Worm (Caenorhabditis elegans) whole organism, mixed stage, embryonic: ENCODE data around the gene B0563.18.

Experiments used
- ces-1 ChIP-seq: fragments of 150-350 bp; optimal IDR thresholded peaks from 2 replicates; lab custom pipeline; 2014; ENCODE audit warnings: missing biosample characterization, missing genetic modification reagents, missing genetic modification characterization
- elt-1 ChIP-seq: sonication (generic microtip); optimal IDR thresholded peaks from 2 replicates; lab custom pipeline; 2017; ENCODE audit warnings: missing genetic modification characterization, mild to moderate bottlenecking, missing compliant biosample characterization, antibody characterized with exemption, moderate library complexity, borderline replicate concordance; ENCODE audit not compliant: insufficient read depth
- mep-1 ChIP-seq: fragments of 150-350 bp; optimal IDR thresholded peaks from 2 replicates; lab custom pipeline; 2017; ENCODE audit warnings: missing biosample characterization, missing genetic modification reagents, missing genetic modification characterization, inconsistent platforms
- nhr-76 ChIP-seq: sonication (generic microtip); optimal IDR thresholded peaks from 2 replicates; lab custom pipeline; 2017; ENCODE audit warnings: missing biosample characterization, missing genetic modification characterization
- unc-62 ChIP-seq: fragments of 150-350 bp; optimal IDR thresholded peaks from 2 replicates; lab custom pipeline; 2014; ENCODE audit warnings: missing biosample characterization, missing genetic modification reagents, missing genetic modification characterization
- zip-8 ChIP-seq: fragments of 150-350 bp; optimal IDR thresholded peaks from 2 replicates; lab custom pipeline; 2014; ENCODE audit warnings: missing biosample characterization, missing genetic modification characterization
- ztf-11 ChIP-seq: fragments of 150-350 bp; optimal IDR thresholded peaks from 2 replicates; lab custom pipeline; 2014; ENCODE audit warnings: missing biosample characterization, missing genetic modification characterization

- TF ChIP-seq ces-1 (GFP tag; lab: Kevin White, UChicago) (no peak), ztf-11 (tag; lab: Kevin White, UChicago) (no peak), mep-1 (tag; lab: Kevin White, UChicago) (no peak), nhr-76 (no peak), zip-8 (tag; lab: Kevin White, UChicago) (no peak), elt-1 (no peak), unc-62 (GFP tag; lab: Kevin White, UChicago) (no peak)
Observed at ce11 chrX:9171241-9171640, 1.1 kb upstream of the B0563.18 start, which contains the start of gene B0563.1.
